Worm (Caenorhabditis elegans) whole organism, L2 larva: ENCODE data around the gene Y76B12C.9.

Experiments used
- alr-1 ChIP-seq: fragments of 150-350 bp; optimal IDR thresholded peaks from 2 replicates; lab custom pipeline; 2014; ENCODE audit warnings: missing biosample characterization, missing genetic modification characterization
- unc-39 ChIP-seq: fragments of 150-350 bp; optimal IDR thresholded peaks from 2 replicates; lab custom pipeline; 2014; ENCODE audit warnings: missing biosample characterization, missing genetic modification characterization

- no peak for TF ChIP-seq unc-39 (tag; lab: Kevin White, UChicago)
- TF ChIP-seq alr-1 = no peak
Measured at ce11 chrIV:1992789-1993188, 44.1 kb downstream of the Y76B12C.9 start, which contains the start of gene xpc-1.
